Fruit fly (Drosophila melanogaster) whole organism, pupa: ENCODE measurements around the gene CG11403.

Experiments used
- CG10348 ChIP-seq: fragments of 200-800 bp; sonication (Bioruptor generic); IDR thresholded peaks from 2 replicates; pipeline ENCODE4 v1.3.6; 2022; ENCODE audit warnings: missing biosample characterization, missing genetic modification characterization
- CG13204 ChIP-seq: fragments of 200-800 bp; sonication (Bioruptor generic); optimal IDR thresholded peaks from 2 replicates; lab custom pipeline; 2018; ENCODE audit warnings: missing biosample characterization, mild to moderate bottlenecking, missing genetic modification characterization, moderate library complexity
- CG14655 ChIP-seq: fragments of 200-800 bp; sonication (Bioruptor generic); optimal IDR thresholded peaks from 3 replicates; lab custom pipeline; 2017; ENCODE audit warnings: mild to moderate bottlenecking, missing biosample characterization, missing genetic modification reagents, missing genetic modification characterization
- CG15710 ChIP-seq: fragments of 200-800 bp; sonication (Bioruptor generic); optimal IDR thresholded peaks from 2 replicates; lab custom pipeline; 2018; ENCODE audit warnings: missing biosample characterization, mild to moderate bottlenecking, missing genetic modification characterization, moderate library complexity
- CG17806 ChIP-seq: fragments of 200-800 bp; sonication (Bioruptor generic); optimal IDR thresholded peaks from 2 replicates; lab custom pipeline; 2018; ENCODE audit warnings: missing biosample characterization, mild to moderate bottlenecking, missing genetic modification characterization, moderate library complexity
- CG32121 ChIP-seq: fragments of 200-800 bp; sonication (Bioruptor generic); IDR thresholded peaks from 2 replicates; pipeline ENCODE4 v1.3.6; 2022; ENCODE audit warnings: missing biosample characterization, missing genetic modification characterization
- CG34367 ChIP-seq: fragments of 200-800 bp; sonication (Bioruptor generic); optimal IDR thresholded peaks from 2 replicates; lab custom pipeline; 2018; ENCODE audit warnings: missing biosample characterization, mild to moderate bottlenecking, missing genetic modification characterization
- CG4496 ChIP-seq: fragments of 200-800 bp; sonication (Bioruptor generic); IDR thresholded peaks from 3 replicates; pipeline ENCODE4 v1.3.6; 2022; ENCODE audit warnings: missing biosample characterization, missing genetic modification characterization
- CG8159 ChIP-seq: fragments of 200-800 bp; sonication (Bioruptor generic); optimal IDR thresholded peaks from 3 replicates; lab custom pipeline; 2018; ENCODE audit warnings: missing biosample characterization, mild to moderate bottlenecking, missing genetic modification characterization, moderate library complexity
- CG8301 ChIP-seq: fragments of 200-800 bp; sonication (Bioruptor generic); optimal IDR thresholded peaks from 2 replicates; lab custom pipeline; 2018; ENCODE audit warnings: missing biosample characterization, mild to moderate bottlenecking, missing genetic modification characterization
- CG9948 ChIP-seq: fragments of 200-800 bp; sonication (Bioruptor generic); optimal IDR thresholded peaks from 2 replicates; lab custom pipeline; 2018; ENCODE audit warnings: missing biosample characterization, mild to moderate bottlenecking, missing genetic modification characterization, moderate library complexity
- D1 ChIP-seq: fragments of 200-800 bp; sonication (Bioruptor generic); optimal IDR thresholded peaks from 2 replicates; lab custom pipeline; 2018; ENCODE audit warnings: missing biosample characterization, mild to moderate bottlenecking, missing genetic modification characterization, moderate library complexity
- EcR ChIP-seq: fragments of 200-800 bp; sonication (Bioruptor generic); optimal IDR thresholded peaks from 3 replicates; lab custom pipeline; 2019; ENCODE audit warnings: missing biosample characterization, missing genetic modification characterization, mild to moderate bottlenecking, moderate library complexity, missing genetic modification reagents
- Ets98B ChIP-seq: fragments of 200-800 bp; sonication (Bioruptor generic); IDR thresholded peaks from 2 replicates; pipeline ENCODE4 v1.3.6; 2022; ENCODE audit warnings: missing biosample characterization, missing genetic modification characterization
- Pif1A ChIP-seq: fragments of 200-800 bp; sonication (Bioruptor generic); optimal IDR thresholded peaks from 3 replicates; lab custom pipeline; 2016; ENCODE audit warnings: missing biosample characterization, missing genetic modification characterization
- Pif1B ChIP-seq: fragments of 200-800 bp; sonication (Bioruptor generic); optimal IDR thresholded peaks from 3 replicates; lab custom pipeline; 2016; ENCODE audit warnings: missing biosample characterization, missing genetic modification characterization
- Snoo ChIP-seq: fragments of 200-800 bp; sonication (Bioruptor generic); optimal IDR thresholded peaks from 3 replicates; lab custom pipeline; 2017; ENCODE audit warnings: missing biosample characterization, mild to moderate bottlenecking, missing genetic modification characterization, inconsistent platforms
- fd96Ca ChIP-seq: fragments of 200-800 bp; sonication (Bioruptor generic); IDR thresholded peaks from 3 replicates; pipeline ENCODE4 v1.3.6; 2022; ENCODE audit warnings: missing biosample characterization, missing genetic modification characterization
- gl ChIP-seq: fragments of 200-800 bp; sonication (Bioruptor generic); optimal IDR thresholded peaks from 2 replicates; lab custom pipeline; 2018; ENCODE audit warnings: missing biosample characterization, mild to moderate bottlenecking, missing genetic modification characterization
- rn ChIP-seq: fragments of 200-800 bp; sonication (Bioruptor generic); IDR thresholded peaks from 2 replicates; pipeline ENCODE4 v1.3.6; 2022; ENCODE audit warnings: missing biosample characterization, missing genetic modification characterization

CG11403 gene

dm6 chrX:1269700-1270099, 30.0 kb upstream of the CG11403 start:
- TF ChIP-seq rn (GFP tag; lab: Robert Waterston, UW) = no peak
- TF ChIP-seq CG4496 (GFP tag; lab: Robert Waterston, UW) = 0 out of 3 replicates have a peak, but pooled peaks have one; percentile 35
- 0 out of 2 replicates have a peak, but pooled peaks have one; percentile 47 for TF ChIP-seq CG32121 (GFP tag; lab: Robert Waterston, UW)
- no peak for TF ChIP-seq CG8159 (tag; lab: Kevin White, UChicago)

dm6 chrX:1267625-1268024, 27.9 kb upstream of the CG11403 start:
- TF ChIP-seq CG9948 (tag; lab: Kevin White, UChicago) = no peak
- no peak for TF ChIP-seq CG10348 (GFP tag; lab: Robert Waterston, UW)
- no peak for TF ChIP-seq CG14655 (GFP tag; lab: Kevin White, UChicago)
- no peak for TF ChIP-seq EcR (GFP tag; lab: Kevin White, UChicago)
- TF ChIP-seq CG8301 (tag; lab: Kevin White, UChicago) = no peak
- TF ChIP-seq gl (tag; lab: Kevin White, UChicago) = no peak
- TF ChIP-seq D1 (tag; lab: Kevin White, UChicago) = no peak
- TF ChIP-seq Snoo (tag; lab: Kevin White, UChicago) = no peak
- TF ChIP-seq CG4496 (GFP tag; lab: Robert Waterston, UW) = no peak
- TF ChIP-seq Ets98B (GFP tag; lab: Robert Waterston, UW) = no peak

- TF ChIP-seq CG10348 (GFP tag; lab: Robert Waterston, UW) = no peak
Measured at dm6 chrX:1264547-1264946, 24.9 kb upstream of the CG11403 start.

- TF ChIP-seq Snoo (tag; lab: Kevin White, UChicago) (no peak), CG17806 (tag; lab: Kevin White, UChicago) (no peak), Ets98B (GFP tag; lab: Robert Waterston, UW) (no peak), gl (tag; lab: Kevin White, UChicago) (no peak), CG4496 (GFP tag; lab: Robert Waterston, UW) (no peak), Pif1A (no peak), rn (GFP tag; lab: Robert Waterston, UW) (no peak), D1 (tag; lab: Kevin White, UChicago) (no peak), CG13204 (no peak), fd96Ca (GFP tag; lab: Robert Waterston, UW) (no peak)
Measured at dm6 chrX:1262536-1263263, 23.0 kb upstream of the CG11403 start.

dm6 chrX:1260327-1260726, 20.6 kb upstream of the CG11403 start:
- TF ChIP-seq Snoo (tag; lab: Kevin White, UChicago) (no peak), Ets98B (GFP tag; lab: Robert Waterston, UW) (peak; percentile 40; the same call in 1 of the 2 replicates)

dm6 chrX:1256742-1257441, 17.2 kb upstream of the CG11403 start:
- TF ChIP-seq D1 (tag; lab: Kevin White, UChicago) = no peak
- no peak for TF ChIP-seq CG9948 (tag; lab: Kevin White, UChicago)
- TF ChIP-seq gl (tag; lab: Kevin White, UChicago) = no peak
- TF ChIP-seq CG17806 (tag; lab: Kevin White, UChicago) = no peak
- TF ChIP-seq CG34367 (tag; lab: Kevin White, UChicago) = no peak
- TF ChIP-seq EcR (GFP tag; lab: Kevin White, UChicago) = no peak
- TF ChIP-seq Pif1B = no peak
- TF ChIP-seq CG4496 (GFP tag; lab: Robert Waterston, UW) = no peak
- no peak for TF ChIP-seq CG10348 (GFP tag; lab: Robert Waterston, UW)
- no peak for TF ChIP-seq CG14655 (GFP tag; lab: Kevin White, UChicago)
- TF ChIP-seq CG8301 (tag; lab: Kevin White, UChicago) = no peak
- TF ChIP-seq Pif1A = no peak
- no peak for TF ChIP-seq fd96Ca (GFP tag; lab: Robert Waterston, UW)
- TF ChIP-seq, all 21 proteins: peak for 0

dm6 chrX:1256131-1256530, 16.4 kb upstream of the CG11403 start:
- no peak for TF ChIP-seq CG14655 (GFP tag; lab: Kevin White, UChicago)
- no peak for TF ChIP-seq CG15710 (tag; lab: Kevin White, UChicago)
- no peak for TF ChIP-seq fd96Ca (GFP tag; lab: Robert Waterston, UW)
- no peak for TF ChIP-seq CG34367 (tag; lab: Kevin White, UChicago)
- no peak for TF ChIP-seq Pif1A
